Fruit fly (Drosophila melanogaster): ENCODE data around the gene Met75Ca.

dm6 chr3L:18460317-18460912, 11.8 kb downstream of the Met75Ca start:
- TF ChIP-seq Clk (GFP tag; optimal IDR thresholded peaks at IDR 0.05) (no peak), Mnt (GFP tag; optimal IDR thresholded peaks at IDR 0.05) (no peak), CG11617 (GFP tag; optimal IDR thresholded peaks at IDR 0.05) (no peak), pad (GFP tag; optimal IDR thresholded peaks at IDR 0.05) (no peak), kay (GFP tag; ENCODE audit: borderline replicate concordance) (no peak), CG5204 (GFP tag; optimal IDR thresholded peaks at IDR 0.05) (no peak), CG7045 (GFP tag; optimal IDR thresholded peaks at IDR 0.05) (no peak)

All from whole organism, adult.